Fruit fly (Drosophila melanogaster) whole organism, embryonic: ENCODE data around the gene CG42324.

Experiments used
- CG17829 ChIP-seq: fragments of 200-800 bp; optimal IDR thresholded peaks from 2 replicates; lab custom pipeline; 2019; ENCODE audit warnings: missing biosample characterization, mild to moderate bottlenecking, missing genetic modification characterization, moderate library complexity
- CG34224 ChIP-seq: fragments of 200-800 bp; sonication (Bioruptor generic); IDR thresholded peaks from 3 replicates; pipeline ENCODE4 v1.3.6; 2022; ENCODE audit warnings: missing biosample characterization, missing genetic modification characterization; ENCODE audit not compliant: partially characterized antibody
- Fer1 ChIP-seq: fragments of 200-800 bp; sonication (Bioruptor generic); optimal IDR thresholded peaks from 2 replicates; lab custom pipeline; 2017; ENCODE audit warnings: missing biosample characterization, mild to moderate bottlenecking, missing genetic modification characterization
- Rx ChIP-seq: fragments of 200-800 bp; sonication (Bioruptor generic); IDR thresholded peaks from 2 replicates; pipeline ENCODE4 v1.3.6; 2022; ENCODE audit warnings: missing biosample characterization, missing genetic modification characterization
- lola ChIP-seq, 3 experiments: fragments of >200 bp in 2 of 3; fragments of 200-800 bp in 1 of 3; sonication (Bioruptor generic) in 1 of 3; optimal IDR thresholded peaks; 2 replicates each; lab custom pipeline; 2017 to 2019; ENCODE audit warnings: missing biosample characterization in 3 of 3, missing genetic modification characterization in 3 of 3, mild to moderate bottlenecking in 1 of 3, moderate library complexity in 1 of 3

DNA sequence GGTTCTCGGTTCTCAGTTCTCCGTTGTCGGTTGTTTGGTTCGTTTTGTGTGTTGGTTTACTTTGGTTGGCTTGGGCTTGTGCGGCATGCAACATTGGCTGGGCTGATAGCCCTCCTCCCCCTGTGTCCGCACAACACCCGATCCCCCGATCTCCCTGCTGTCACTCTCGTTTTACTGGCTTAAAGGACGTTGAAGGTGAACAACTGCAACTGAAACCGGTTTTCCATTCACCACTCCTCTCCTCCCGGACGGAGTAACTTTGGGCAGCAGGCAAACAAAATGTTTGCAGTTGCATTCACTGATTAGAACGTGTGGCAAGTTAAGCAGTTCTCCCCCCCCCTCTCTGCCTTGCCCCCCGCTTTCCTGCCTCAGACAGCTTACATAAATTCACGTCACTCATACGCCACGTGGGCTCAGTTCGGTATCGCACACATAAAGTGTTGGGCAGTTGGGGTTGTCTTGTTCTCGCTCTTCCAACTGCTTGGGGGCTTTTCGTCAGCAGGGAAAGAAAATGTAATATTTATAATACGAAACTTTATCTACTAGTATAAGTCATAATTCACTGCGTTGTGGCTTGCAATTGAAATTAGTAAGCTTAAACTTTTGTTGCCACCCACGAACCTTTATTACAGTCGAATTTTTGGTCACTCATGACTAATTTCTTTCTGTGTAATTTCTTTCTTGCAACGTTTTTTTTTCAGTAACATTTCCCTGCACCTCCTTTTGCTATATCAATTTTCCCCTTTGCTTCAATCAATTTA lies 64.8 kb downstream of the CG42324 start:
- no peak for TF ChIP-seq lola (GFP tag; optimal IDR thresholded peaks at IDR 0.05; lab: Kevin White, UChicago)
- no peak for TF ChIP-seq Fer1 (GFP tag; lab: Kevin White, UChicago)
- TF ChIP-seq CG17829 (tag; lab: Kevin White, UChicago) = no peak
- TF ChIP-seq CG34224 (GFP tag; lab: Robert Waterston, UW) = no peak
- no peak for TF ChIP-seq Rx
